Fruit fly (Drosophila melanogaster): ENCODE data around the gene Prosalpha4T1.
A peak's percentile ranks its signal among the peaks of the same experiment; 100 is the strongest.

The Prosalpha4T1 gene

DNA sequence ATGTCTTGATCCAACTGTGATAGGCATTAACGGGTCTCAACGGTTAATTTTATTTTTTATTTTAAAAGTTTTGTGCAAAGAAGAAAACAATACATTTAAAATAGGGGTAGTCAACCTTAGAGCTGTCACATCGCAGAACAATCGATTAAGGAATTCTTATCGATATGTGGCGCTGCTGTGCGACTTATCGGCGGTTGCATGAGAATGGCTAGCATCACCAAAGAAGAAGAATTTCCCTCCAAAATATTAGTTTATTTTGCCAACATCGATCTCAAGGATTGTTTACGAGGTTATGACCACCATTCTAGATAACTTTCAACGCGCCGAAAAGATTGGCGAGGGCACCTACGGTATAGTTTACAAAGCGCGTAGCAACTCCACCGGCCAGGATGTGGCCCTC, 13.5 kb downstream of the Prosalpha4T1 start, which contains the start of gene Cdk2 (continued):
- TF ChIP-seq D19B (GFP tag; optimal IDR thresholded peaks at IDR 0.05) (no peak), CG7987 (GFP tag; optimal IDR thresholded peaks at IDR 0.05) (no peak), Gsc (GFP tag; IDR thresholded peaks at IDR 0.05) (no peak), CG31441 (GFP tag; IDR thresholded peaks at IDR 0.05) (no peak), CG8281 (tag; optimal IDR thresholded peaks at IDR 0.05) (no peak), CG10543 (GFP tag; optimal IDR thresholded peaks at IDR 0.05) (no peak), nmo (GFP tag; optimal IDR thresholded peaks at IDR 0.05) (peak; percentile 54), CG13424 (tag; optimal IDR thresholded peaks at IDR 0.05) (no peak), gsb (GFP tag; IDR thresholded peaks at IDR 0.05) (no peak), aop (GFP tag; IDR thresholded peaks at IDR 0.05) (no peak), toy (GFP tag; IDR thresholded peaks at IDR 0.05) (no peak), CG43689 (GFP tag; IDR thresholded peaks at IDR 0.05) (no peak), tx (GFP tag; optimal IDR thresholded peaks at IDR 0.05) (no peak), Med (GFP tag) (peak; percentile 91), rib (GFP tag; IDR thresholded peaks at IDR 0.05) (no peak), fd96Cb (tag; optimal IDR thresholded peaks at IDR 0.05) (no peak), stc (GFP tag; IDR thresholded peaks at IDR 0.05) (no peak), Sin3A (optimal IDR thresholded peaks at IDR 0.05) (peak; percentile 44), CG12942 (GFP tag; optimal IDR thresholded peaks at IDR 0.05) (no peak), en (GFP tag; optimal IDR thresholded peaks at IDR 0.05) (no peak), CG11560 (tag; IDR thresholded peaks at IDR 0.05) (no peak), CG7556 (GFP tag; optimal IDR thresholded peaks at IDR 0.05) (no peak), CG6765 (GFP tag; optimal IDR thresholded peaks at IDR 0.05) (no peak), chm (GFP tag; IDR thresholded peaks at IDR 0.05) (0 out of 2 replicates have a peak, but pooled peaks have one; percentile 19), stwl (tag; optimal IDR thresholded peaks at IDR 0.05) (peak; percentile 87), CG13624 (GFP tag; optimal IDR thresholded peaks at IDR 0.05) (no peak), pita (GFP tag; optimal IDR thresholded peaks at IDR 0.05) (no peak), da (GFP tag; optimal IDR thresholded peaks at IDR 0.05) (no peak), D (optimal IDR thresholded peaks at IDR 0.05) (no peak), D (GFP tag; optimal IDR thresholded peaks at IDR 0.05) (no peak), ftz-f1 (GFP tag; optimal IDR thresholded peaks at IDR 0.05) (no peak), CG11695 (GFP tag; IDR thresholded peaks at IDR 0.05) (no peak), Doc2 (GFP tag; IDR thresholded peaks at IDR 0.05) (no peak), ind (GFP tag; optimal IDR thresholded peaks at IDR 0.05) (no peak), C15 (GFP tag; IDR thresholded peaks at IDR 0.05) (no peak), vvl (GFP tag; IDR thresholded peaks at IDR 0.05) (peak; percentile 66), slbo (GFP tag; IDR thresholded peaks at IDR 0.05) (peak; percentile 59), CG3281 (GFP tag; optimal IDR thresholded peaks at IDR 0.05) (no peak), CTCF (GFP tag; optimal IDR thresholded peaks at IDR 0.05) (peak; percentile 82), corto (GFP tag; optimal IDR thresholded peaks at IDR 0.05) (no peak), CG3838 (GFP tag; optimal IDR thresholded peaks at IDR 0.05) (no peak), tgo (GFP tag; IDR thresholded peaks at IDR 0.05) (no peak), CG10565 (GFP tag; optimal IDR thresholded peaks at IDR 0.05) (no peak), CG18619 (GFP tag; optimal IDR thresholded peaks at IDR 0.05) (no peak), CG18011 (GFP tag; optimal IDR thresholded peaks at IDR 0.05) (no peak), shn (GFP tag; optimal IDR thresholded peaks at IDR 0.05) (peak; percentile 19), sqz (GFP tag; optimal IDR thresholded peaks at IDR 0.05) (no peak), CG10147 (GFP tag; optimal IDR thresholded peaks at IDR 0.05) (no peak), lola (GFP tag; optimal IDR thresholded peaks at IDR 0.05) (no peak), Dbx (GFP tag; IDR thresholded peaks at IDR 0.05) (no peak), run (tag; optimal IDR thresholded peaks at IDR 0.05) (no peak), Hmr (GFP tag; optimal IDR thresholded peaks at IDR 0.05) (no peak), Dll (GFP tag; IDR thresholded peaks at IDR 0.05; ENCODE audit: partially characterized antibody) (peak; percentile 90)
